Fruit fly (Drosophila melanogaster) whole organism, embryonic: Measurements from ENCODE around the gene CG31141.

Source experiments
- Antp ChIP-seq: fragments of 200-800 bp; sonication (Bioruptor generic); optimal IDR thresholded peaks from 3 replicates; lab custom pipeline; 2016; ENCODE audit warnings: missing biosample characterization, missing genetic modification characterization
- Blimp-1 ChIP-seq: fragments of 200-800 bp; sonication (Bioruptor generic); optimal IDR thresholded peaks from 3 replicates; lab custom pipeline; 2018; ENCODE audit warnings: missing biosample characterization, missing genetic modification characterization, mild to moderate bottlenecking, moderate library complexity, missing genetic modification reagents
- CG10147 ChIP-seq: fragments of 200-800 bp; sonication (Bioruptor generic); optimal IDR thresholded peaks from 2 replicates; lab custom pipeline; 2019; ENCODE audit warnings: missing biosample characterization, mild to moderate bottlenecking, missing genetic modification characterization, moderate library complexity
- CG1024 ChIP-seq: fragments of 200-800 bp; sonication (Bioruptor generic); IDR thresholded peaks from 2 replicates; pipeline ENCODE4 v1.3.6; 2022; ENCODE audit warnings: missing biosample characterization, missing genetic modification characterization
- CG10431 ChIP-seq: fragments of 200-800 bp; sonication (Bioruptor generic); optimal IDR thresholded peaks from 3 replicates; lab custom pipeline; 2018; ENCODE audit warnings: missing biosample characterization, mild to moderate bottlenecking, missing genetic modification characterization
- CG11560 ChIP-seq: fragments of 200-800 bp; sonication (Bioruptor generic); IDR thresholded peaks from 3 replicates; pipeline ENCODE4 v1.3.6; 2022; ENCODE audit warnings: missing biosample characterization, missing genetic modification characterization
- CG12391 ChIP-seq: fragments of 200-800 bp; sonication (Bioruptor generic); optimal IDR thresholded peaks from 3 replicates; lab custom pipeline; 2018; ENCODE audit warnings: missing biosample characterization, mild to moderate bottlenecking, missing genetic modification characterization, moderate library complexity
- CG14965 ChIP-seq: fragments of 200-800 bp; sonication (Bioruptor generic); optimal IDR thresholded peaks from 2 replicates; lab custom pipeline; 2016; ENCODE audit warnings: missing biosample characterization, missing genetic modification characterization, borderline replicate concordance
- CG15601 ChIP-seq: fragments of 200-800 bp; sonication (Bioruptor generic); optimal IDR thresholded peaks from 3 replicates; lab custom pipeline; 2019; ENCODE audit warnings: missing biosample characterization, mild to moderate bottlenecking, missing genetic modification characterization, moderate library complexity
- CG1647 ChIP-seq: fragments of 200-800 bp; sonication (Bioruptor generic); optimal IDR thresholded peaks from 3 replicates; lab custom pipeline; 2016; ENCODE audit warnings: missing biosample characterization, missing genetic modification characterization
- CG17568 ChIP-seq: fragments of 200-800 bp; sonication (Bioruptor generic); optimal IDR thresholded peaks from 2 replicates; lab custom pipeline; 2018; ENCODE audit warnings: missing biosample characterization, mild to moderate bottlenecking, missing genetic modification characterization, moderate library complexity
- CG17612 ChIP-seq: fragments of 200-800 bp; sonication (Bioruptor generic); IDR thresholded peaks from 2 replicates; pipeline ENCODE4 v1.3.6; 2022; ENCODE audit warnings: missing biosample characterization, missing genetic modification characterization
- CG2199 ChIP-seq: fragments of 200-800 bp; sonication (Bioruptor generic); IDR thresholded peaks from 3 replicates; pipeline ENCODE4 v1.3.6; 2022; ENCODE audit warnings: missing biosample characterization, missing genetic modification characterization
- CG30020 ChIP-seq: fragments of 200-800 bp; optimal IDR thresholded peaks from 2 replicates; lab custom pipeline; 2019; ENCODE audit warnings: missing biosample characterization, mild to moderate bottlenecking, missing genetic modification characterization, moderate library complexity
- CG3163 ChIP-seq: fragments of 200-800 bp; sonication (Bioruptor generic); optimal IDR thresholded peaks from 3 replicates; lab custom pipeline; 2016; ENCODE audit warnings: missing biosample characterization, missing genetic modification characterization
- CG32772 ChIP-seq: fragments of 200-800 bp; sonication (Bioruptor generic); IDR thresholded peaks from 2 replicates; pipeline ENCODE4 v1.3.6; 2022; ENCODE audit warnings: missing biosample characterization, missing genetic modification characterization
- CG3281 ChIP-seq: fragments of 200-800 bp; sonication (Bioruptor generic); optimal IDR thresholded peaks from 3 replicates; lab custom pipeline; 2017; ENCODE audit warnings: missing biosample characterization, mild to moderate bottlenecking, missing genetic modification characterization
- CG33213 ChIP-seq: fragments of 200-800 bp; sonication (Bioruptor generic); optimal IDR thresholded peaks from 3 replicates; lab custom pipeline; 2016; ENCODE audit warnings: missing biosample characterization, missing genetic modification characterization
- CG4282 ChIP-seq: fragments of 200-800 bp; sonication (Bioruptor generic); optimal IDR thresholded peaks from 2 replicates; lab custom pipeline; 2016; ENCODE audit warnings: missing biosample characterization, missing genetic modification characterization
- CG4707 ChIP-seq: fragments of 200-800 bp; sonication (Bioruptor generic); optimal IDR thresholded peaks from 2 replicates; lab custom pipeline; 2018; ENCODE audit warnings: missing biosample characterization, mild to moderate bottlenecking, missing genetic modification characterization, moderate library complexity
- CG6654 ChIP-seq: fragments of 200-800 bp; sonication (Bioruptor generic); optimal IDR thresholded peaks from 2 replicates; lab custom pipeline; 2017; ENCODE audit warnings: missing biosample characterization, mild to moderate bottlenecking, missing genetic modification characterization
- CG6765 ChIP-seq: fragments of 200-800 bp; sonication (Bioruptor generic); optimal IDR thresholded peaks from 3 replicates; lab custom pipeline; 2017; ENCODE audit warnings: missing biosample characterization, mild to moderate bottlenecking, missing genetic modification characterization
- CG7928 ChIP-seq: fragments of 200-800 bp; sonication (Bioruptor generic); optimal IDR thresholded peaks from 2 replicates; lab custom pipeline; 2017; ENCODE audit warnings: missing biosample characterization, mild to moderate bottlenecking, missing genetic modification characterization
- CG7963 ChIP-seq: fragments of 200-800 bp; sonication (Bioruptor generic); IDR thresholded peaks from 3 replicates; pipeline ENCODE4 v1.3.6; 2022; ENCODE audit warnings: missing biosample characterization, missing genetic modification characterization; ENCODE audit not compliant: partially characterized antibody
- CG8478 ChIP-seq: fragments of >200 bp; optimal IDR thresholded peaks from 2 replicates; lab custom pipeline; 2018
- CG9609 ChIP-seq: fragments of 200-800 bp; sonication (Bioruptor generic); optimal IDR thresholded peaks from 3 replicates; lab custom pipeline; 2016; ENCODE audit warnings: missing biosample characterization, missing genetic modification characterization
- Chrac-16 ChIP-seq: fragments of 200-800 bp; sonication (Bioruptor generic); optimal IDR thresholded peaks from 3 replicates; lab custom pipeline; 2016; ENCODE audit warnings: missing biosample characterization, missing genetic modification characterization
- Fer1 ChIP-seq: fragments of 200-800 bp; sonication (Bioruptor generic); optimal IDR thresholded peaks from 2 replicates; lab custom pipeline; 2017; ENCODE audit warnings: missing biosample characterization, mild to moderate bottlenecking, missing genetic modification characterization
- HHEX ChIP-seq: fragments of 200-800 bp; sonication (Bioruptor generic); optimal IDR thresholded peaks from 3 replicates; lab custom pipeline; 2017; ENCODE audit warnings: missing biosample characterization, mild to moderate bottlenecking, missing genetic modification characterization, missing genetic modification reagents
- Max ChIP-seq: fragments of 200-800 bp; sonication (Bioruptor generic); optimal IDR thresholded peaks from 2 replicates; lab custom pipeline; 2016; ENCODE audit warnings: missing biosample characterization, mild to moderate bottlenecking, missing genetic modification characterization
- NK7.1 ChIP-seq: fragments of 200-800 bp; sonication (Bioruptor generic); optimal IDR thresholded peaks from 3 replicates; lab custom pipeline; 2016; ENCODE audit warnings: missing biosample characterization, missing genetic modification characterization
- NfI ChIP-seq: fragments of 200-800 bp; sonication (Bioruptor generic); optimal IDR thresholded peaks from 3 replicates; lab custom pipeline; 2018; ENCODE audit warnings: missing biosample characterization, mild to moderate bottlenecking, missing genetic modification characterization, moderate library complexity
- Rx ChIP-seq: fragments of 200-800 bp; sonication (Bioruptor generic); IDR thresholded peaks from 2 replicates; pipeline ENCODE4 v1.3.6; 2022; ENCODE audit warnings: missing biosample characterization, missing genetic modification characterization
- amos ChIP-seq: fragments of 200-800 bp; sonication (Bioruptor generic); IDR thresholded peaks from 2 replicates; pipeline ENCODE4 v1.3.6; 2022; ENCODE audit warnings: missing biosample characterization, missing genetic modification characterization; ENCODE audit not compliant: partially characterized antibody
- br ChIP-seq: fragments of >200 bp; optimal IDR thresholded peaks from 2 replicates; lab custom pipeline; 2017
- cad ChIP-seq: fragments of >200 bp; optimal IDR thresholded peaks from 2 replicates; lab custom pipeline; 2017; ENCODE audit warnings: missing biosample characterization, missing genetic modification characterization
- cwo ChIP-seq: fragments of 200-800 bp; sonication (Bioruptor generic); optimal IDR thresholded peaks from 3 replicates; lab custom pipeline; 2017; ENCODE audit warnings: missing biosample characterization, missing genetic modification characterization, mild to moderate bottlenecking, moderate library complexity, missing genetic modification reagents
- dimm ChIP-seq: fragments of 200-800 bp; sonication (Bioruptor generic); IDR thresholded peaks from 2 replicates; pipeline ENCODE4 v1.3.6; 2022; ENCODE audit warnings: missing biosample characterization, missing genetic modification characterization
- grau ChIP-seq: fragments of 200-800 bp; optimal IDR thresholded peaks from 3 replicates; lab custom pipeline; 2019; ENCODE audit warnings: missing biosample characterization, mild to moderate bottlenecking, missing genetic modification characterization, moderate library complexity
- gsb ChIP-seq: fragments of 200-800 bp; sonication (Bioruptor generic); IDR thresholded peaks from 2 replicates; pipeline ENCODE4 v1.3.6; 2022; ENCODE audit warnings: missing biosample characterization, missing genetic modification characterization
- lab ChIP-seq: fragments of 200-800 bp; sonication (Bioruptor generic); optimal IDR thresholded peaks from 3 replicates; lab custom pipeline; 2017; ENCODE audit warnings: missing biosample characterization, missing genetic modification characterization, mild to moderate bottlenecking, moderate library complexity, missing genetic modification reagents
- mirr ChIP-seq: fragments of 200-800 bp; sonication (Bioruptor generic); optimal IDR thresholded peaks from 3 replicates; lab custom pipeline; 2018; ENCODE audit warnings: missing biosample characterization, mild to moderate bottlenecking, missing genetic modification characterization
- peb ChIP-seq: fragments of 200-800 bp; sonication (Bioruptor generic); IDR thresholded peaks from 2 replicates; pipeline ENCODE4 v1.3.6; 2022; ENCODE audit warnings: missing biosample characterization, missing genetic modification characterization
- scrt ChIP-seq: fragments of 200-800 bp; sonication (Bioruptor generic); optimal IDR thresholded peaks from 2 replicates; lab custom pipeline; 2018; ENCODE audit warnings: missing biosample characterization, mild to moderate bottlenecking, missing genetic modification characterization, moderate library complexity
- seq ChIP-seq: fragments of 200-800 bp; sonication (Bioruptor generic); IDR thresholded peaks from 2 replicates; pipeline ENCODE4 v1.3.6; 2022; ENCODE audit warnings: missing biosample characterization, missing genetic modification characterization
- slbo ChIP-seq: fragments of 200-800 bp; sonication (Bioruptor generic); IDR thresholded peaks from 2 replicates; pipeline ENCODE4 v1.3.6; 2022; ENCODE audit warnings: missing biosample characterization, missing genetic modification characterization
- tin ChIP-seq: fragments of 200-800 bp; sonication (Bioruptor generic); optimal IDR thresholded peaks from 3 replicates; lab custom pipeline; 2016; ENCODE audit warnings: missing biosample characterization, missing genetic modification characterization
- ttk ChIP-seq: fragments of 200-800 bp; sonication (Bioruptor generic); IDR thresholded peaks from 2 replicates; pipeline ENCODE4 v2.1.2; 2022; ENCODE audit warnings: missing biosample characterization, missing genetic modification characterization
- vnd ChIP-seq: fragments of 200-800 bp; sonication (Bioruptor generic); IDR thresholded peaks from 3 replicates; pipeline ENCODE4 v1.3.6; 2022; ENCODE audit warnings: missing biosample characterization, missing genetic modification characterization; ENCODE audit not compliant: partially characterized antibody
- wek ChIP-seq: fragments of 200-800 bp; sonication (Bioruptor generic); optimal IDR thresholded peaks from 3 replicates; lab custom pipeline; 2018; ENCODE audit warnings: missing biosample characterization, mild to moderate bottlenecking, missing genetic modification characterization, moderate library complexity
- wor ChIP-seq: fragments of 200-800 bp; sonication (Bioruptor generic); IDR thresholded peaks from 2 replicates; pipeline ENCODE4 v1.3.6; 2022; ENCODE audit warnings: missing biosample characterization, missing genetic modification characterization
- zfh2 ChIP-seq: fragments of 200-800 bp; sonication (Bioruptor generic); optimal IDR thresholded peaks from 2 replicates; lab custom pipeline; 2016; ENCODE audit warnings: missing biosample characterization, missing genetic modification characterization

The CG31141 gene

DNA sequence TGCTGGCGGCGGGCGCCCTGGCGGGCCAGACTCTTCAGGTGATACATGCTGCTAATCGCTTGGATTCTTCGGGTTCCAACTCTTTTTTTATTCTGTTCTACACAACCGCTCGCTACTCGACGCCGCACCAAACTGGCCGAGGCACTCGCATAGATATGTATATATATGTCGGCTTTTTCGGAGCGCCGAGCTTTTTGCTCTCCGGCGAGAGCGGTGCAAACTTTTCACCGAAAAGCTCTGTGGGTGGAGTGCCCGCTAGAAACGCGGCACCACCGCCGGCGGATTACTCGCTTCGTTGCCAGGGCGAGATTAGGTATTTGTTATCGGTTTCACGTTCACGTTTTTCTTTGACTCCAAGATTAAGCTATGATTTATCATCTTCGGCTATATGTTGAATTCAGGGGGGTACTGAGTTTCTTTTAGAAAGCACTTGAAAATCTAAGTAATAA, 19.9 kb downstream of the CG31141 start, which contains the start of gene Gdh (continued):
- 0 out of 2 replicates have a peak, but pooled peaks have one; percentile 43 for TF ChIP-seq slbo
- TF ChIP-seq CG11560 (tag; lab: Robert Waterston, UW): no peak
- TF ChIP-seq lab (GFP tag; lab: Kevin White, UChicago): peak; percentile 72
- TF ChIP-seq CG1647 (GFP tag; lab: Kevin White, UChicago): no peak
- TF ChIP-seq dimm (GFP tag; lab: Robert Waterston, UW): no peak
- TF ChIP-seq Fer1 (GFP tag; lab: Kevin White, UChicago): peak; percentile 69
- no peak for TF ChIP-seq CG10431 (GFP tag; lab: Kevin White, UChicago)
- no peak for TF ChIP-seq Antp
- no peak for TF ChIP-seq ttk (GFP tag; lab: Robert Waterston, UW)
- no peak for TF ChIP-seq peb (GFP tag; lab: Robert Waterston, UW)
- TF ChIP-seq CG8478 (lab: Kevin White, UChicago): no peak
- TF ChIP-seq tin (GFP tag; lab: Kevin White, UChicago): no peak
- no peak for TF ChIP-seq NK7.1 (GFP tag; lab: Kevin White, UChicago)
- no peak for TF ChIP-seq CG14965 (GFP tag; lab: Kevin White, UChicago)
- TF ChIP-seq CG2199 (GFP tag; lab: Robert Waterston, UW): no peak
- no peak for TF ChIP-seq cad (GFP tag; lab: Kevin White, UChicago)
- TF ChIP-seq CG10147 (GFP tag; lab: Kevin White, UChicago): peak; percentile 35
- TF ChIP-seq br (lab: Kevin White, UChicago): no peak
- TF ChIP-seq CG17568 (GFP tag; lab: Kevin White, UChicago): peak; percentile 35
- TF ChIP-seq CG9609 (GFP tag; lab: Kevin White, UChicago): no peak
- no peak for TF ChIP-seq Blimp-1 (GFP tag; lab: Kevin White, UChicago)
- TF ChIP-seq vnd (GFP tag; lab: Robert Waterston, UW): no peak
- TF ChIP-seq CG17612 (GFP tag; lab: Robert Waterston, UW): no peak
- TF ChIP-seq CG30020 (tag; lab: Kevin White, UChicago): no peak
- TF ChIP-seq CG15601 (tag; lab: Kevin White, UChicago): no peak
- TF ChIP-seq mirr (GFP tag; lab: Kevin White, UChicago): peak; percentile 64
- peak; percentile 21 for TF ChIP-seq CG6765 (GFP tag; lab: Kevin White, UChicago)
- TF ChIP-seq CG33213 (GFP tag; lab: Kevin White, UChicago): no peak
- no peak for TF ChIP-seq CG6654 (GFP tag; lab: Kevin White, UChicago)
- TF ChIP-seq gsb: 0 out of 2 replicates have a peak, but pooled peaks have one; percentile 6
- no peak for TF ChIP-seq wor (GFP tag; lab: Robert Waterston, UW)
- TF ChIP-seq CG3163 (GFP tag; lab: Kevin White, UChicago): no peak
- peak; percentile 54 for TF ChIP-seq CG3281 (GFP tag; lab: Kevin White, UChicago)
- peak; percentile 8 for TF ChIP-seq CG12391 (tag; lab: Kevin White, UChicago)
- TF ChIP-seq Chrac-16: no peak
- TF ChIP-seq CG4282 (GFP tag; lab: Kevin White, UChicago): no peak
- no peak for TF ChIP-seq wek (GFP tag; lab: Kevin White, UChicago)
- peak; percentile 26 for TF ChIP-seq NfI
- TF ChIP-seq scrt (GFP tag; lab: Kevin White, UChicago): peak; percentile 65
- TF ChIP-seq CG7928 (GFP tag; lab: Kevin White, UChicago): no peak
- TF ChIP-seq CG4707: no peak
- no peak for TF ChIP-seq CG32772 (GFP tag; lab: Robert Waterston, UW)
- TF ChIP-seq zfh2 (GFP tag; lab: Kevin White, UChicago): no peak
- TF ChIP-seq CG7963 (GFP tag; lab: Robert Waterston, UW): no peak
- TF ChIP-seq cwo (GFP tag; lab: Kevin White, UChicago): peak; percentile 94
- TF ChIP-seq seq: peak; percentile 38; the same call in 1 of the 2 replicates
- TF ChIP-seq amos (GFP tag; lab: Robert Waterston, UW): peak; percentile 60; the same call in 1 of the 2 replicates
- TF ChIP-seq CG1024 (GFP tag; lab: Robert Waterston, UW): no peak
- TF ChIP-seq Max (GFP tag; lab: Kevin White, UChicago): peak; percentile 15
- TF ChIP-seq grau (tag; lab: Kevin White, UChicago): peak; percentile 12
- no peak for TF ChIP-seq Rx (GFP tag; lab: Robert Waterston, UW)
- peak; percentile 6 for TF ChIP-seq HHEX (GFP tag; lab: Kevin White, UChicago)
